Worm (Caenorhabditis elegans) whole organism, young adult: ENCODE results near the gene cah-2.
A peak's percentile ranks its signal among the peaks of the same experiment; 100 is the strongest.

Source experiments
- C06A6.2 ChIP-seq: fragments of 200-800 bp; sonication (Bioruptor generic); conservative IDR thresholded peaks from 2 replicates; pipeline ENCODE4 v1.3.6; 2022; ENCODE audit warnings: missing genetic modification characterization, missing compliant biosample characterization
- C17E4.6 ChIP-seq: fragments of 200-800 bp; sonication (Bioruptor generic); IDR thresholded peaks from 2 replicates; pipeline ENCODE4 v1.3.6; 2022; ENCODE audit warnings: missing genetic modification reagents, missing genetic modification characterization, missing compliant biosample characterization
- F52B5.7 ChIP-seq: sonication (generic microtip); optimal IDR thresholded peaks from 2 replicates; lab custom pipeline; 2016; ENCODE audit warnings: mild to moderate bottlenecking, missing genetic modification characterization, missing compliant biosample characterization
- K12H6.12 ChIP-seq: fragments of 200-800 bp; sonication (Bioruptor generic); optimal IDR thresholded peaks from 2 replicates; lab custom pipeline; 2018; ENCODE audit warnings: mild to moderate bottlenecking, missing genetic modification characterization, missing compliant biosample characterization
- bed-1 ChIP-seq: fragments of 200-800 bp; sonication (Bioruptor generic); IDR thresholded peaks from 2 replicates; pipeline ENCODE4 v1.3.6; 2022; ENCODE audit warnings: missing genetic modification reagents, missing genetic modification characterization, missing compliant biosample characterization
- ceh-27 ChIP-seq: fragments of 200-800 bp; sonication (Bioruptor generic); optimal IDR thresholded peaks from 2 replicates; lab custom pipeline; 2018; ENCODE audit warnings: mild to moderate bottlenecking, missing genetic modification characterization, moderate library complexity, missing compliant biosample characterization
- ceh-40 ChIP-seq: fragments of 200-800 bp; sonication (Bioruptor generic); IDR thresholded peaks from 2 replicates; pipeline ENCODE4 v1.3.6; 2022; ENCODE audit warnings: missing genetic modification characterization, missing compliant biosample characterization
- ceh-91 ChIP-seq: fragments of 200-800 bp; sonication (Bioruptor generic); IDR thresholded peaks from 2 replicates; pipeline ENCODE4 v1.3.6; 2022; ENCODE audit warnings: missing genetic modification reagents, missing genetic modification characterization, missing compliant biosample characterization
- dpff-1 ChIP-seq: sonication (generic microtip); optimal IDR thresholded peaks from 2 replicates; lab custom pipeline; 2017; ENCODE audit warnings: mild to moderate bottlenecking, missing genetic modification characterization, missing compliant biosample characterization
- egl-44 ChIP-seq: fragments of 200-800 bp; sonication (Bioruptor generic); IDR thresholded peaks from 2 replicates; pipeline ENCODE4 v1.3.6; 2022; ENCODE audit warnings: missing genetic modification reagents, missing genetic modification characterization, missing compliant biosample characterization
- ets-4 ChIP-seq: fragments of 200-800 bp; sonication (Bioruptor generic); optimal IDR thresholded peaks from 2 replicates; lab custom pipeline; 2018; ENCODE audit warnings: mild to moderate bottlenecking, missing genetic modification characterization, missing compliant biosample characterization
- hmg-20 ChIP-seq: fragments of 200-800 bp; sonication (Bioruptor generic); IDR thresholded peaks from 2 replicates; pipeline ENCODE4 v1.3.6; 2022; ENCODE audit warnings: missing genetic modification reagents, missing genetic modification characterization, missing compliant biosample characterization
- hsf-1 ChIP-seq: fragments of 200-800 bp; sonication (Bioruptor generic); IDR thresholded peaks from 2 replicates; pipeline ENCODE4 v1.3.6; 2022; ENCODE audit warnings: missing genetic modification reagents, missing genetic modification characterization, missing compliant biosample characterization
- lag-1 ChIP-seq: fragments of 200-800 bp; sonication (Bioruptor generic); IDR thresholded peaks from 2 replicates; pipeline ENCODE4 v1.3.6; 2022; ENCODE audit warnings: missing genetic modification reagents, missing genetic modification characterization, missing compliant biosample characterization
- let-526 ChIP-seq: fragments of 200-800 bp; sonication (Bioruptor generic); IDR thresholded peaks from 2 replicates; pipeline ENCODE4 v1.3.6; 2022; ENCODE audit warnings: missing genetic modification reagents, missing genetic modification characterization, missing compliant biosample characterization
- lin-26 ChIP-seq: fragments of 200-800 bp; sonication (Bioruptor generic); IDR thresholded peaks from 2 replicates; pipeline ENCODE4 v1.3.6; 2022; ENCODE audit warnings: missing genetic modification reagents, missing genetic modification characterization, missing compliant biosample characterization
- lin-35 ChIP-seq, 3 experiments: fragments of 150-350 bp in 2 of 3; sonication (generic microtip) in 1 of 3; optimal IDR thresholded peaks; 2 replicates each; lab custom pipeline; 2014 to 2018; ENCODE audit warnings: missing biosample characterization in 3 of 3, missing genetic modification characterization in 3 of 3, missing genetic modification reagents in 3 of 3
- lin-54 ChIP-seq: fragments of 200-800 bp; sonication (Bioruptor generic); optimal IDR thresholded peaks from 2 replicates; lab custom pipeline; 2018; ENCODE audit warnings: mild to moderate bottlenecking, missing genetic modification characterization, missing compliant biosample characterization
- lsl-1 ChIP-seq: fragments of 200-800 bp; sonication (Bioruptor generic); optimal IDR thresholded peaks from 2 replicates; lab custom pipeline; 2018; ENCODE audit warnings: mild to moderate bottlenecking, missing genetic modification characterization, moderate library complexity, missing compliant biosample characterization
- lsy-27 ChIP-seq: sonication (generic microtip); optimal IDR thresholded peaks from 2 replicates; lab custom pipeline; 2017; ENCODE audit warnings: missing genetic modification characterization, mild to moderate bottlenecking, missing compliant biosample characterization, antibody characterized with exemption, missing genotype, borderline replicate concordance; ENCODE audit not compliant: insufficient read depth
- madf-3 ChIP-seq: fragments of 200-800 bp; sonication (Bioruptor generic); IDR thresholded peaks from 2 replicates; pipeline ENCODE4 v1.3.6; 2022; ENCODE audit warnings: missing genetic modification reagents, missing genetic modification characterization, missing compliant biosample characterization
- mxl-1 ChIP-seq: sonication (generic microtip); optimal IDR thresholded peaks from 2 replicates; lab custom pipeline; 2016; ENCODE audit warnings: missing genetic modification characterization, missing compliant biosample characterization
- nfya-2 ChIP-seq: fragments of 200-800 bp; sonication (Bioruptor generic); IDR thresholded peaks from 2 replicates; pipeline ENCODE4 v1.3.6; 2022; ENCODE audit warnings: missing genetic modification reagents, missing genetic modification characterization, missing compliant biosample characterization
- nhr-179 ChIP-seq: sonication (generic microtip); optimal IDR thresholded peaks from 2 replicates; lab custom pipeline; 2016; ENCODE audit warnings: mild to moderate bottlenecking, missing genetic modification characterization, missing compliant biosample characterization
- rpc-1 ChIP-seq, 2 experiments: fragments of 150-350 bp in 1 of 2; sonication (generic microtip) in 1 of 2; optimal IDR thresholded peaks; 2 replicates each; lab custom pipeline; 2014 to 2018; ENCODE audit warnings: missing biosample characterization in 1 of 2, missing genetic modification characterization in 1 of 2, missing genetic modification reagents in 1 of 2, missing genotype in 1 of 2
- sdz-38 ChIP-seq: sonication (generic microtip); optimal IDR thresholded peaks from 2 replicates; lab custom pipeline; 2016; ENCODE audit warnings: missing genotype, missing genetic modification characterization, missing compliant biosample characterization
- snpc-1.1 ChIP-seq: sonication (generic microtip); optimal IDR thresholded peaks from 2 replicates; lab custom pipeline; 2017; ENCODE audit warnings: missing genetic modification characterization, mild to moderate bottlenecking, missing compliant biosample characterization, antibody characterized with exemption, moderate library complexity, missing genotype, missing genetic modification reagents; ENCODE audit not compliant: insufficient read depth
- snpc-1.3 ChIP-seq: sonication (generic microtip); optimal IDR thresholded peaks from 2 replicates; lab custom pipeline; 2017; ENCODE audit warnings: missing genetic modification characterization, mild to moderate bottlenecking, missing compliant biosample characterization, antibody characterized with exemption, moderate library complexity, missing genotype, missing genetic modification reagents; ENCODE audit not compliant: insufficient read depth
- somi-1 ChIP-seq: fragments of 200-800 bp; sonication (Bioruptor generic); optimal IDR thresholded peaks from 2 replicates; lab custom pipeline; 2018; ENCODE audit warnings: mild to moderate bottlenecking, missing genetic modification characterization, missing compliant biosample characterization
- tlf-1 ChIP-seq: fragments of 200-800 bp; sonication (Bioruptor generic); optimal IDR thresholded peaks from 2 replicates; lab custom pipeline; 2018; ENCODE audit warnings: mild to moderate bottlenecking, missing genetic modification characterization, missing compliant biosample characterization
- unc-130 ChIP-seq: sonication (generic microtip); optimal IDR thresholded peaks from 2 replicates; lab custom pipeline; 2016; ENCODE audit warnings: missing genetic modification reagents, missing genetic modification characterization, missing compliant biosample characterization
- zim-3 ChIP-seq: sonication (generic microtip); optimal IDR thresholded peaks from 2 replicates; lab custom pipeline; 2017; ENCODE audit warnings: mild to moderate bottlenecking, missing genetic modification characterization, moderate library complexity, missing compliant biosample characterization
- ztf-6 ChIP-seq: fragments of 200-800 bp; sonication (Bioruptor generic); IDR thresholded peaks from 2 replicates; pipeline ENCODE4 v1.3.6; 2022; ENCODE audit warnings: missing genetic modification reagents, missing genetic modification characterization, missing compliant biosample characterization

The cah-2 gene

ce11 chrII:7528210-7528609 is 45.3 kb upstream of the cah-2 start (continued):
- TF ChIP-seq ceh-40 (GFP tag; lab: Robert Waterston, UW): 0 out of 2 replicates have a peak, but pooled peaks have one; percentile 32
- no peak for TF ChIP-seq lin-35 (GFP tag; optimal IDR thresholded peaks at IDR 0.05; lab: Kevin White, UChicago)
- TF ChIP-seq unc-130 (GFP tag; lab: Kevin White, UChicago): no peak
- TF ChIP-seq F52B5.7 (tag; lab: Kevin White, UChicago): no peak
- peak; percentile 20 for TF ChIP-seq somi-1 (GFP tag; lab: Kevin White, UChicago)
- TF ChIP-seq snpc-1.1 (tag; lab: Kevin White, UChicago): no peak
- no peak for TF ChIP-seq lsl-1 (GFP tag; lab: Kevin White, UChicago)
- 0 out of 2 replicates have a peak, but pooled peaks have one; percentile 44 for TF ChIP-seq hsf-1
- no peak for TF ChIP-seq lin-54
- TF ChIP-seq K12H6.12 (tag; lab: Kevin White, UChicago): no peak
- peak; percentile 62; the same call in 1 of the 2 replicates for TF ChIP-seq let-526 (GFP tag; lab: Robert Waterston, UW)
- peak; percentile 46; the same call in 1 of the 2 replicates for TF ChIP-seq egl-44 (GFP tag; lab: Robert Waterston, UW)
- peak; percentile 75 for TF ChIP-seq ets-4
- TF ChIP-seq lin-26 (GFP tag; lab: Robert Waterston, UW): no peak
- no peak for TF ChIP-seq ceh-91 (GFP tag; lab: Robert Waterston, UW)
- TF ChIP-seq nfya-2: no peak

ce11 chrII:7525458-7525857 is 42.5 kb upstream of the cah-2 start, which contains the start of the genes ZK1290.7 and rnh-1.1:
Gene ZK1290.7, minus strand, starts transcription at chrII:7525558.
Gene rnh-1.1, plus strand, starts transcription at chrII:7525738.
- TF ChIP-seq nhr-179 (no peak), tlf-1 (no peak), lag-1 (GFP tag; lab: Robert Waterston, UW) (no peak), zim-3 (tag; lab: Kevin White, UChicago) (no peak), rpc-1 (optimal IDR thresholded peaks at IDR 0.05; lab: Kevin White, UChicago) (no peak), rpc-1 (tag; optimal IDR thresholded peaks at IDR 0.05; lab: Kevin White, UChicago) (no peak)

ce11 chrII:7523281-7523680 is 40.4 kb upstream of the cah-2 start, which contains the start of gene ZK1290.15:
Gene ZK1290.15, plus strand, starts transcription at chrII:7523581.
- TF ChIP-seq bed-1 (GFP tag; lab: Robert Waterston, UW): no peak

- TF ChIP-seq lsy-27 (tag; lab: Kevin White, UChicago) (no peak), dpff-1 (tag; lab: Kevin White, UChicago) (no peak), sdz-38 (no peak), snpc-1.3 (tag; lab: Kevin White, UChicago) (no peak), C06A6.2 (no peak), C17E4.6 (GFP tag; lab: Robert Waterston, UW) (no peak), ztf-6 (GFP tag; lab: Robert Waterston, UW) (no peak), ceh-27 (GFP tag; lab: Kevin White, UChicago) (no peak), mxl-1 (tag; lab: Kevin White, UChicago) (no peak)
These were observed 38.5 kb upstream of the cah-2 start for ce11 chrII:7521420-7521819.

- TF ChIP-seq hmg-20 (GFP tag; lab: Robert Waterston, UW) (no peak), madf-3 (0 out of 2 replicates have a peak, but pooled peaks have one; percentile 22)
These were observed 36.3 kb upstream of the cah-2 start, which contains the start of gene glb-9 for ce11 chrII:7519221-7519620. Gene glb-9, minus strand, starts transcription at chrII:7519321.
